Fruit fly (Drosophila melanogaster) whole organism, embryonic: Measurements from ENCODE around the gene Mer.

ENCODE experiments used
- CG11085 ChIP-seq: fragments of 200-800 bp; sonication (Bioruptor generic); IDR thresholded peaks from 2 replicates; pipeline ENCODE4 v1.3.6; 2022; ENCODE audit warnings: missing biosample characterization, missing genetic modification characterization
- CG2889 ChIP-seq: fragments of 200-800 bp; sonication (Bioruptor generic); IDR thresholded peaks from 3 replicates; pipeline ENCODE4 v1.3.6; 2022; ENCODE audit warnings: missing biosample characterization, missing genetic modification characterization
- CG5245 ChIP-seq: fragments of 200-800 bp; sonication (Bioruptor generic); optimal IDR thresholded peaks from 3 replicates; lab custom pipeline; 2016; ENCODE audit warnings: missing biosample characterization, missing genetic modification characterization
- HHEX ChIP-seq: fragments of 200-800 bp; sonication (Bioruptor generic); optimal IDR thresholded peaks from 3 replicates; lab custom pipeline; 2017; ENCODE audit warnings: missing biosample characterization, mild to moderate bottlenecking, missing genetic modification characterization, missing genetic modification reagents
- Neu2 ChIP-seq: fragments of 200-800 bp; sonication (Bioruptor generic); optimal IDR thresholded peaks from 3 replicates; lab custom pipeline; 2016; ENCODE audit warnings: missing biosample characterization, missing genetic modification characterization, borderline replicate concordance
- ap ChIP-seq: fragments of 200-800 bp; sonication (Bioruptor generic); IDR thresholded peaks from 2 replicates; pipeline ENCODE4 v1.3.6; 2022; ENCODE audit warnings: missing biosample characterization, missing genetic modification characterization
- exex ChIP-seq: fragments of 200-800 bp; sonication (Bioruptor generic); optimal IDR thresholded peaks from 4 replicates; lab custom pipeline; 2018; ENCODE audit warnings: missing biosample characterization, mild to moderate bottlenecking, missing genetic modification characterization, moderate library complexity
- maf-S ChIP-seq: fragments of 200-800 bp; sonication (Bioruptor generic); optimal IDR thresholded peaks from 2 replicates; lab custom pipeline; 2016; ENCODE audit warnings: missing biosample characterization, missing genetic modification characterization
- oc ChIP-seq: fragments of 200-800 bp; sonication (Bioruptor generic); optimal IDR thresholded peaks from 2 replicates; lab custom pipeline; 2018; ENCODE audit warnings: missing biosample characterization, mild to moderate bottlenecking, missing genetic modification characterization, moderate library complexity
- prd ChIP-seq, 3 experiments: fragments of >200 bp in 2 of 3; fragments of 200-800 bp in 1 of 3; sonication (Bioruptor generic) in 1 of 3; optimal IDR thresholded peaks in 2 of 3; IDR thresholded peaks in 1 of 3; 2 replicates in 2 of 3; 3 replicates in 1 of 3; pipeline versions ENCODE4 v1.3.6 to Lab custom; 2017 to 2022; ENCODE audit warnings: missing biosample characterization in 1 of 3, missing genetic modification characterization in 1 of 3
- slbo ChIP-seq: fragments of 200-800 bp; sonication (Bioruptor generic); IDR thresholded peaks from 2 replicates; pipeline ENCODE4 v1.3.6; 2022; ENCODE audit warnings: missing biosample characterization, missing genetic modification characterization
- stwl ChIP-seq: fragments of 200-800 bp; sonication (Bioruptor generic); optimal IDR thresholded peaks from 3 replicates; lab custom pipeline; 2018; ENCODE audit warnings: missing biosample characterization, mild to moderate bottlenecking, missing genetic modification characterization, moderate library complexity

DNA sequence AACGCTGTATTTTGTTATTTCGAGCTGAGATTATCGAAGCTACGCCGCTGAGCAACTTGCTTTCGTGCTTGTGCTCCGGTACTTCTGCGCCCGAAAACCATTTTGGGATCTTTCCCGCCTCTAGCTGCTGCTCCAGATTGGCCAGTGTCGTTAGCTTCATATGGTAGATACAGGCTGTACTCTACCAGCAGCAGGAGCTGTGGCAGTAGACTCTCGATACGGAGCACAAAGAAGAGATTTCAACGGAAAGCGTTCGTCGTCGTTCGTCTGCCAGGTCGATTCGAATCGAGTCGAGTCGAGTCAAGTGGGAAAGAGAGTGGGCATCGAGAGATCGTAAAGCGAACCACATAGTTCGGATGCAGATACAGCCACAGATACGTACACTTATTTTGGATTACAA, 21.5 kb upstream of the Mer start:
- no peak for TF ChIP-seq CG5245 (GFP tag; lab: Kevin White, UChicago)
- no peak for TF ChIP-seq slbo (GFP tag; lab: Robert Waterston, UW)
- no peak for TF ChIP-seq CG2889 (GFP tag; lab: Robert Waterston, UW)
- TF ChIP-seq exex (tag; lab: Kevin White, UChicago) = no peak
- no peak for TF ChIP-seq stwl (tag; lab: Kevin White, UChicago)
- no peak for TF ChIP-seq CG11085 (GFP tag; lab: Robert Waterston, UW)
- TF ChIP-seq prd (optimal IDR thresholded peaks at IDR 0.05; lab: Kevin White, UChicago) = no peak
- no peak for TF ChIP-seq prd (GFP tag; IDR thresholded peaks at IDR 0.05; lab: Robert Waterston, UW)
- no peak for TF ChIP-seq ap (GFP tag; lab: Robert Waterston, UW)
- TF ChIP-seq HHEX = no peak
- no peak for TF ChIP-seq Neu2 (GFP tag; lab: Kevin White, UChicago)
- no peak for TF ChIP-seq maf-S (GFP tag; lab: Kevin White, UChicago)
- TF ChIP-seq oc (tag; lab: Kevin White, UChicago) = no peak
